Worm (Caenorhabditis elegans) whole organism, L1 larva: ENCODE results near the gene C07B5.4.

ENCODE experiments used
- C16A3.4 ChIP-seq: fragments of 150-350 bp; optimal IDR thresholded peaks from 2 replicates; lab custom pipeline; 2014; ENCODE audit warnings: missing biosample characterization, missing genetic modification characterization
- C34B4.2 ChIP-seq: sonication (generic microtip); optimal IDR thresholded peaks from 2 replicates; lab custom pipeline; 2017; ENCODE audit warnings: mild to moderate bottlenecking, missing genetic modification characterization, missing compliant biosample characterization
- F16B12.6 ChIP-seq: fragments of 150-350 bp; optimal IDR thresholded peaks from 2 replicates; lab custom pipeline; 2014; ENCODE audit warnings: missing biosample characterization, missing genetic modification characterization
- Y116A8C.19 ChIP-seq: sonication (generic microtip); optimal IDR thresholded peaks from 2 replicates; lab custom pipeline; 2016; ENCODE audit warnings: missing compliant biosample characterization, missing genetic modification characterization, borderline replicate concordance
- aha-1 ChIP-seq: fragments of 150-350 bp; optimal IDR thresholded peaks from 2 replicates; lab custom pipeline; 2014; ENCODE audit warnings: missing biosample characterization, missing genetic modification characterization
- alr-1 ChIP-seq: fragments of 200-800 bp; sonication (Bioruptor generic); optimal IDR thresholded peaks from 2 replicates; lab custom pipeline; 2018; ENCODE audit warnings: borderline replicate concordance, mild to moderate bottlenecking, missing genetic modification characterization, missing compliant biosample characterization
- blmp-1 ChIP-seq: fragments of 150-350 bp; optimal IDR thresholded peaks from 2 replicates; lab custom pipeline; 2014; ENCODE audit warnings: missing biosample characterization, missing genetic modification characterization
- ceh-63 ChIP-seq: fragments of 200-800 bp; sonication (Bioruptor generic); optimal IDR thresholded peaks from 2 replicates; lab custom pipeline; 2018; ENCODE audit warnings: mild to moderate bottlenecking, missing genetic modification characterization, missing compliant biosample characterization
- ceh-8 ChIP-seq: fragments of 200-800 bp; sonication (Bioruptor generic); optimal IDR thresholded peaks from 2 replicates; lab custom pipeline; 2018; ENCODE audit warnings: mild to moderate bottlenecking, missing genetic modification characterization, moderate library complexity, missing compliant biosample characterization
- ceh-82 ChIP-seq, 3 experiments: fragments of 150-350 bp in 1 of 3; sonication (generic microtip) in 2 of 3; optimal IDR thresholded peaks; 2 replicates each; lab custom pipeline; 2014 to 2017; ENCODE audit warnings: missing biosample characterization in 3 of 3, missing genetic modification characterization in 3 of 3
- ceh-90 ChIP-seq: sonication (generic microtip); optimal IDR thresholded peaks from 2 replicates; lab custom pipeline; 2016; ENCODE audit warnings: missing genetic modification characterization, missing compliant biosample characterization
- ces-1 ChIP-seq: fragments of 150-350 bp; optimal IDR thresholded peaks from 2 replicates; lab custom pipeline; 2014; ENCODE audit warnings: missing biosample characterization, missing genetic modification reagents, missing genetic modification characterization
- dpl-1 ChIP-seq, 3 experiments: fragments of 150-350 bp in 2 of 3; sonication (generic microtip) in 1 of 3; optimal IDR thresholded peaks; 2 replicates each; lab custom pipeline; 2014 to 2017; ENCODE audit warnings: missing biosample characterization in 3 of 3, missing genetic modification characterization in 3 of 3, missing genetic modification reagents in 3 of 3
- efl-1 ChIP-seq, 4 experiments: fragments of 150-350 bp; optimal IDR thresholded peaks in 3 of 4; peaks in 1 of 4; 1 replicate in 1 of 4; 2 replicates in 3 of 4; lab custom pipeline; 2014; ENCODE audit warnings: missing biosample characterization in 2 of 4, missing genetic modification characterization in 2 of 4, missing genetic modification reagents in 2 of 4
- efl-3 ChIP-seq: fragments of 200-800 bp; sonication (Bioruptor generic); optimal IDR thresholded peaks from 2 replicates; lab custom pipeline; 2018; ENCODE audit warnings: mild to moderate bottlenecking, missing genetic modification characterization, missing compliant biosample characterization
- egl-13 ChIP-seq: sonication (generic microtip); optimal IDR thresholded peaks from 2 replicates; lab custom pipeline; 2016; ENCODE audit warnings: missing genotype, missing genetic modification reagents, missing genetic modification characterization, missing compliant biosample characterization
- elt-2 ChIP-seq: sonication (generic microtip); optimal IDR thresholded peaks from 2 replicates; lab custom pipeline; 2016; ENCODE audit warnings: missing genetic modification characterization, mild to moderate bottlenecking, inconsistent platforms, missing compliant biosample characterization, missing genetic modification reagents
- ets-5 ChIP-seq: fragments of 200-800 bp; sonication (Bioruptor generic); IDR thresholded peaks from 2 replicates; pipeline ENCODE4 v1.3.6; 2022; ENCODE audit warnings: missing genetic modification characterization, missing compliant biosample characterization
- fkh-10 ChIP-seq: sonication (generic microtip); optimal IDR thresholded peaks from 2 replicates; lab custom pipeline; 2017; ENCODE audit warnings: missing biosample characterization, missing genetic modification reagents, missing genetic modification characterization
- grh-1 ChIP-seq: fragments of 200-800 bp; sonication (Bioruptor generic); IDR thresholded peaks from 2 replicates; pipeline ENCODE4 v1.3.6; 2022; ENCODE audit warnings: missing genetic modification reagents, missing genetic modification characterization, missing compliant biosample characterization
- hlh-4 ChIP-seq: sonication (generic microtip); optimal IDR thresholded peaks from 2 replicates; lab custom pipeline; 2016; ENCODE audit warnings: mild to moderate bottlenecking, missing genetic modification characterization, missing compliant biosample characterization
- isw-1 ChIP-seq: fragments of 200-800 bp; sonication (Bioruptor generic); IDR thresholded peaks from 2 replicates; pipeline ENCODE4 v1.3.6; 2022; ENCODE audit warnings: missing genetic modification characterization, missing compliant biosample characterization
- jun-1 ChIP-seq: fragments of 150-350 bp; optimal IDR thresholded peaks from 2 replicates; lab custom pipeline; 2014; ENCODE audit warnings: missing biosample characterization, missing genetic modification reagents, missing genetic modification characterization
- lin-13 ChIP-seq: fragments of 150-350 bp; optimal IDR thresholded peaks from 2 replicates; lab custom pipeline; 2014; ENCODE audit warnings: missing biosample characterization, missing genetic modification reagents, missing genetic modification characterization
- lin-14 ChIP-seq: fragments of 200-800 bp; sonication (Bioruptor generic); optimal IDR thresholded peaks from 2 replicates; lab custom pipeline; 2018; ENCODE audit warnings: mild to moderate bottlenecking, missing genetic modification characterization, moderate library complexity, missing compliant biosample characterization
- lin-15B ChIP-seq: fragments of 150-350 bp; sonication (generic microtip); optimal IDR thresholded peaks from 3 replicates; lab custom pipeline; 2014; ENCODE audit warnings: missing biosample characterization, missing genetic modification characterization
- lin-35 ChIP-seq, 2 experiments: fragments of 150-350 bp; optimal IDR thresholded peaks; 2 replicates each; lab custom pipeline; 2014; ENCODE audit warnings: missing biosample characterization in 2 of 2, missing genetic modification characterization in 2 of 2, missing genetic modification reagents in 2 of 2
- lin-39 ChIP-seq: fragments of 150-350 bp; optimal IDR thresholded peaks from 2 replicates; lab custom pipeline; 2014; ENCODE audit warnings: missing biosample characterization, missing genetic modification reagents, missing genetic modification characterization
- lir-3 ChIP-seq: sonication (generic microtip); optimal IDR thresholded peaks from 2 replicates; lab custom pipeline; 2016; ENCODE audit warnings: mild to moderate bottlenecking, missing genetic modification characterization, moderate library complexity, missing compliant biosample characterization; ENCODE audit not compliant: poor library complexity
- lsy-2 ChIP-seq, 2 experiments: fragments of 150-350 bp; optimal IDR thresholded peaks; 2 replicates each; lab custom pipeline; 2014; ENCODE audit warnings: missing biosample characterization in 2 of 2, missing genetic modification characterization in 2 of 2
- mab-9 ChIP-seq: fragments of 200-800 bp; sonication (Bioruptor generic); IDR thresholded peaks from 2 replicates; pipeline ENCODE4 v1.3.6; 2022; ENCODE audit warnings: missing genetic modification reagents, missing genetic modification characterization, missing compliant biosample characterization
- mdl-1 ChIP-seq, 2 experiments: fragments of 150-350 bp; optimal IDR thresholded peaks; 2 replicates each; lab custom pipeline; 2014 to 2017; ENCODE audit warnings: missing biosample characterization in 2 of 2, missing genetic modification characterization in 2 of 2, inconsistent platforms in 1 of 2
- mef-2 ChIP-seq: fragments of 150-350 bp; optimal IDR thresholded peaks from 2 replicates; lab custom pipeline; 2014; ENCODE audit warnings: missing biosample characterization, missing genetic modification characterization
- mep-1 ChIP-seq: fragments of 150-350 bp; optimal IDR thresholded peaks from 2 replicates; lab custom pipeline; 2014; ENCODE audit warnings: missing biosample characterization, missing genetic modification characterization
- nhr-11 ChIP-seq: fragments of 150-350 bp; optimal IDR thresholded peaks from 2 replicates; lab custom pipeline; 2014; ENCODE audit warnings: missing biosample characterization, missing genetic modification characterization
- nhr-28 ChIP-seq: fragments of 150-350 bp; optimal IDR thresholded peaks from 2 replicates; lab custom pipeline; 2014; ENCODE audit warnings: missing biosample characterization, missing genetic modification characterization
- nhr-71 ChIP-seq: sonication (generic microtip); optimal IDR thresholded peaks from 2 replicates; lab custom pipeline; 2016; ENCODE audit warnings: mild to moderate bottlenecking, missing genetic modification characterization, moderate library complexity, missing compliant biosample characterization
- nhr-77 ChIP-seq: fragments of 150-350 bp; optimal IDR thresholded peaks from 2 replicates; lab custom pipeline; 2014; ENCODE audit warnings: missing biosample characterization, missing genetic modification characterization
- nhr-84 ChIP-seq: sonication (generic microtip); optimal IDR thresholded peaks from 2 replicates; lab custom pipeline; 2017; ENCODE audit warnings: missing biosample characterization, missing genetic modification characterization
- nhr-85 ChIP-seq: sonication (generic microtip); peaks from one replicate; lab custom pipeline; 2016; ENCODE audit warnings: missing genetic modification characterization, inconsistent platforms, missing compliant biosample characterization
- pag-3 ChIP-seq: sonication (generic microtip); optimal IDR thresholded peaks from 2 replicates; lab custom pipeline; 2017; ENCODE audit warnings: missing genetic modification characterization, mild to moderate bottlenecking, missing compliant biosample characterization, antibody characterized with exemption, borderline replicate concordance; ENCODE audit not compliant: insufficient read depth
- pax-3 ChIP-seq: fragments of 200-800 bp; sonication (Bioruptor generic); optimal IDR thresholded peaks from 2 replicates; lab custom pipeline; 2018; ENCODE audit warnings: mild to moderate bottlenecking, missing genetic modification characterization, moderate library complexity, missing compliant biosample characterization
- skn-1 ChIP-seq: fragments of 150-350 bp; optimal IDR thresholded peaks from 2 replicates; lab custom pipeline; 2014; ENCODE audit warnings: missing biosample characterization, missing genetic modification characterization
- snpc-4 ChIP-seq: fragments of 150-350 bp; optimal IDR thresholded peaks from 2 replicates; lab custom pipeline; 2014; ENCODE audit warnings: missing biosample characterization, missing genetic modification characterization
- unc-30 ChIP-seq: sonication (generic microtip); optimal IDR thresholded peaks from 2 replicates; lab custom pipeline; 2017; ENCODE audit warnings: missing biosample characterization, missing genetic modification characterization
- unc-62 ChIP-seq: fragments of 150-350 bp; optimal IDR thresholded peaks from 2 replicates; lab custom pipeline; 2014; ENCODE audit warnings: missing biosample characterization, missing genetic modification reagents, missing genetic modification characterization
- unc-98 ChIP-seq: fragments of 200-800 bp; sonication (Bioruptor generic); IDR thresholded peaks from 2 replicates; pipeline ENCODE4 v1.3.6; 2022; ENCODE audit warnings: missing genetic modification characterization, missing compliant biosample characterization
- vab-15 ChIP-seq: sonication (generic microtip); optimal IDR thresholded peaks from 2 replicates; lab custom pipeline; 2017; ENCODE audit warnings: missing genotype, mild to moderate bottlenecking, missing genetic modification characterization, missing compliant biosample characterization
- xbp-1 ChIP-seq: sonication (generic microtip); optimal IDR thresholded peaks from 2 replicates; lab custom pipeline; 2016; ENCODE audit warnings: missing genetic modification characterization, missing compliant biosample characterization
- zag-1 ChIP-seq: fragments of 150-350 bp; optimal IDR thresholded peaks from 2 replicates; lab custom pipeline; 2014; ENCODE audit warnings: missing biosample characterization, missing genetic modification characterization
- zip-4 ChIP-seq: fragments of 200-800 bp; sonication (Bioruptor generic); optimal IDR thresholded peaks from 2 replicates; lab custom pipeline; 2018; ENCODE audit warnings: mild to moderate bottlenecking, missing genetic modification characterization, moderate library complexity, missing compliant biosample characterization
- ztf-4 ChIP-seq: fragments of 150-350 bp; optimal IDR thresholded peaks from 2 replicates; lab custom pipeline; 2014; ENCODE audit warnings: missing biosample characterization, missing genetic modification characterization

The C07B5.4 gene

DNA sequence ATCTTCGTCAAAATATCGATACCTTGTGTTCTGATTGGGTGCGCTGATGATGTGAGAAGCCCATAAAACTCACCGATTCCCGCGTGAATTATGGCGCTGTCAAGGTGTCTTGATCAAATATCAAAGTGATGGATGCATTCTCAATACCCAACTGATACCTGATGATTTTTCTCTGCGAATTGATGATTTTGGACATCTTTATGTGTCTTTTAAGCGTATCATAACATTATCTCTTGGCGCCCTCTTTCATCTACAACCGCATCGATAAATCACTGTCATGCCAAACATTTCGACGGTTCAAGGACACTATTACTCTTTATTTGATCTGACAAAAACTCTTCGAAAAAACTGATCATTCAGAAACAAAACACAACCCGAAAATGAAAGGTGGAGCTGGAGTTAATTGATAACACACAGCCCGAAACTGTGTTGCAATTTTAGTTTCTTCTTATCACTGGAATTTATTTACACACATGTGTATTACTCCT is 17.8 kb downstream of the C07B5.4 start (continued):
- no peak for TF ChIP-seq efl-3 (GFP tag; lab: Kevin White, UChicago)
- no peak for TF ChIP-seq ztf-4 (tag; lab: Kevin White, UChicago)
- no peak for TF ChIP-seq mep-1 (tag; lab: Kevin White, UChicago)
- peak; percentile 88 for TF ChIP-seq blmp-1 (tag; lab: Kevin White, UChicago)
- peak; percentile 42; the same call in 1 of the 2 replicates for TF ChIP-seq grh-1 (GFP tag; lab: Robert Waterston, UW)
- no peak for TF ChIP-seq efl-1 (optimal IDR thresholded peaks at IDR 0.05; lab: Kevin White, UChicago)
- no peak for TF ChIP-seq efl-1 (GFP tag; optimal IDR thresholded peaks at IDR 0.05 in 1 of 2; lab: Kevin White, UChicago)
- TF ChIP-seq skn-1, result no peak
- peak in 1 of 2 experiments; percentile 62 for TF ChIP-seq mdl-1 (tag; optimal IDR thresholded peaks at IDR 0.05; lab: Kevin White, UChicago)
- TF ChIP-seq zag-1 (tag; lab: Kevin White, UChicago), result no peak
- TF ChIP-seq lin-39 (tag; lab: Kevin White, UChicago), result no peak
- TF ChIP-seq dpl-1 (GFP tag; optimal IDR thresholded peaks at IDR 0.05; lab: Kevin White, UChicago), result peak in 1 of 3 experiments; percentile 24
- no peak for TF ChIP-seq isw-1 (GFP tag; lab: Robert Waterston, UW)
- TF ChIP-seq mab-9 (GFP tag; lab: Robert Waterston, UW), result no peak
- TF ChIP-seq lin-14 (GFP tag; lab: Kevin White, UChicago), result peak; percentile 73
- TF ChIP-seq vab-15 (tag; lab: Kevin White, UChicago), result peak; percentile 41
- TF ChIP-seq lin-13 (GFP tag; lab: Kevin White, UChicago), result no peak
- TF ChIP-seq fkh-10 (GFP tag; lab: Kevin White, UChicago), result no peak
- TF ChIP-seq ces-1 (GFP tag; lab: Kevin White, UChicago), result no peak
- no peak for TF ChIP-seq zip-4
- TF ChIP-seq aha-1, result no peak
- peak in 1 of 2 experiments; percentile 48 for TF ChIP-seq lsy-2 (tag; optimal IDR thresholded peaks at IDR 0.05; lab: Kevin White, UChicago)
- no peak for TF ChIP-seq alr-1 (tag; lab: Kevin White, UChicago)
- TF ChIP-seq xbp-1, result no peak
- no peak for TF ChIP-seq snpc-4 (tag; lab: Kevin White, UChicago)
- no peak for TF ChIP-seq egl-13 (tag; lab: Kevin White, UChicago)
- TF ChIP-seq unc-30 (tag; lab: Kevin White, UChicago), result no peak
- no peak for TF ChIP-seq C34B4.2 (tag; lab: Kevin White, UChicago)
- no peak for TF ChIP-seq nhr-84
- TF ChIP-seq pax-3 (tag; lab: Kevin White, UChicago), result no peak
- no peak for TF ChIP-seq unc-98 (GFP tag; lab: Robert Waterston, UW)
- TF ChIP-seq ceh-63 (GFP tag; lab: Kevin White, UChicago), result no peak
- no peak for TF ChIP-seq lin-15B (tag; lab: Kevin White, UChicago)
- TF ChIP-seq jun-1 (tag; lab: Kevin White, UChicago), result no peak
- no peak for TF ChIP-seq lir-3
- TF ChIP-seq Y116A8C.19, result no peak
- TF ChIP-seq lin-35 (GFP tag; optimal IDR thresholded peaks at IDR 0.05; lab: Kevin White, UChicago), result peak in 1 of 2 experiments; percentile 63
- TF ChIP-seq C16A3.4 (tag; lab: Kevin White, UChicago), result no peak
- TF ChIP-seq nhr-11 (tag; lab: Kevin White, UChicago), result no peak
- no peak for TF ChIP-seq unc-62 (GFP tag; lab: Kevin White, UChicago)
- no peak for TF ChIP-seq hlh-4 (tag; lab: Kevin White, UChicago)
- TF ChIP-seq ceh-82 (tag; optimal IDR thresholded peaks at IDR 0.05; lab: Kevin White, UChicago), result no peak
- no peak for TF ChIP-seq ceh-8 (GFP tag; lab: Kevin White, UChicago)
- no peak for TF ChIP-seq ceh-90
- no peak for TF ChIP-seq mef-2 (tag; lab: Kevin White, UChicago)
- TF ChIP-seq F16B12.6, result no peak
- peak; percentile 76 for TF ChIP-seq nhr-71 (tag; lab: Kevin White, UChicago)
- no peak for TF ChIP-seq pag-3 (tag; lab: Kevin White, UChicago)
- TF ChIP-seq ets-5 (GFP tag; lab: Robert Waterston, UW), result no peak
- TF ChIP-seq elt-2 (tag; lab: Kevin White, UChicago), result no peak
- no peak for TF ChIP-seq nhr-77 (tag; lab: Kevin White, UChicago)
- no peak for TF ChIP-seq nhr-28 (tag; lab: Kevin White, UChicago)
- TF ChIP-seq nhr-85 (tag; lab: Kevin White, UChicago), result peak; percentile 97
